Worm (Caenorhabditis elegans) whole organism, L3 larva: ENCODE measurements around the gene C30B5.17.
A peak's percentile ranks its signal among the peaks of the same experiment; 100 is the strongest.

Experiments used
- R02D3.7 ChIP-seq: fragments of 150-350 bp; optimal IDR thresholded peaks from 2 replicates; lab custom pipeline; 2014; ENCODE audit warnings: missing biosample characterization, missing genetic modification characterization
- ZK546.5 ChIP-seq: sonication (generic microtip); optimal IDR thresholded peaks from 2 replicates; lab custom pipeline; 2017; ENCODE audit warnings: missing biosample characterization, missing genetic modification characterization
- aly-2 ChIP-seq: fragments of 150-350 bp; optimal IDR thresholded peaks from 2 replicates; lab custom pipeline; 2014; ENCODE audit warnings: missing biosample characterization, missing genetic modification characterization
- ama-1 ChIP-seq: fragments of 150-350 bp; optimal IDR thresholded peaks from 2 replicates; lab custom pipeline; 2018
- ceh-28 ChIP-seq: fragments of 150-350 bp; optimal IDR thresholded peaks from 2 replicates; lab custom pipeline; 2014; ENCODE audit warnings: missing biosample characterization, missing genetic modification reagents, missing genetic modification characterization
- ceh-82 ChIP-seq: fragments of 150-350 bp; optimal IDR thresholded peaks from 2 replicates; lab custom pipeline; 2014; ENCODE audit warnings: missing biosample characterization, missing genetic modification characterization
- ceh-9 ChIP-seq: sonication (generic microtip); optimal IDR thresholded peaks from 2 replicates; lab custom pipeline; 2018; ENCODE audit warnings: missing biosample characterization, missing genetic modification characterization
- egl-5 ChIP-seq: fragments of 150-350 bp; optimal IDR thresholded peaks from 2 replicates; lab custom pipeline; 2017; ENCODE audit warnings: missing biosample characterization, missing genetic modification reagents, missing genetic modification characterization, inconsistent platforms
- elt-1 ChIP-seq: fragments of 150-350 bp; optimal IDR thresholded peaks from 2 replicates; lab custom pipeline; 2014; ENCODE audit warnings: missing biosample characterization, missing genetic modification characterization
- elt-2 ChIP-seq: sonication (generic microtip); optimal IDR thresholded peaks from 2 replicates; lab custom pipeline; 2016; ENCODE audit warnings: missing genetic modification reagents, mild to moderate bottlenecking, missing genetic modification characterization, missing compliant biosample characterization
- elt-3 ChIP-seq, 3 experiments: fragments of 150-350 bp in 1 of 3; sonication (generic microtip) in 2 of 3; optimal IDR thresholded peaks; 2 replicates in 2 of 3; 4 replicates in 1 of 3; lab custom pipeline; 2014 to 2017; ENCODE audit warnings: missing biosample characterization in 3 of 3, missing genetic modification characterization in 3 of 3
- eor-1 ChIP-seq, 2 experiments: fragments of 150-350 bp; optimal IDR thresholded peaks; 2 replicates each; lab custom pipeline; 2014 to 2018; ENCODE audit warnings: missing biosample characterization in 2 of 2, missing genetic modification characterization in 2 of 2
- fkh-10 ChIP-seq: sonication (generic microtip); optimal IDR thresholded peaks from 2 replicates; lab custom pipeline; 2017; ENCODE audit warnings: missing biosample characterization, missing genetic modification reagents, missing genetic modification characterization
- fkh-2 ChIP-seq: fragments of 150-350 bp; optimal IDR thresholded peaks from 2 replicates; lab custom pipeline; 2014; ENCODE audit warnings: missing biosample characterization, missing genetic modification reagents, missing genetic modification characterization
- fos-1 ChIP-seq: fragments of 150-350 bp; optimal IDR thresholded peaks from 2 replicates; lab custom pipeline; 2014; ENCODE audit warnings: missing biosample characterization, missing genetic modification characterization
- hmg-11 ChIP-seq: sonication (generic microtip); optimal IDR thresholded peaks from 2 replicates; lab custom pipeline; 2016; ENCODE audit warnings: missing genetic modification characterization, missing compliant biosample characterization
- jun-1 ChIP-seq: fragments of 150-350 bp; optimal IDR thresholded peaks from 2 replicates; lab custom pipeline; 2014; ENCODE audit warnings: missing biosample characterization, missing genetic modification reagents, missing genetic modification characterization
- lin-15B ChIP-seq: fragments of 150-350 bp; optimal IDR thresholded peaks from 2 replicates; lab custom pipeline; 2014; ENCODE audit warnings: missing biosample characterization, missing genetic modification characterization
- lin-39 ChIP-seq: fragments of 150-350 bp; optimal IDR thresholded peaks from 2 replicates; lab custom pipeline; 2018; ENCODE audit warnings: missing biosample characterization, missing genetic modification reagents, missing genetic modification characterization
- mdl-1 ChIP-seq: fragments of 150-350 bp; optimal IDR thresholded peaks from 2 replicates; lab custom pipeline; 2014; ENCODE audit warnings: missing biosample characterization, missing genetic modification characterization
- nhr-11 ChIP-seq: fragments of 150-350 bp; optimal IDR thresholded peaks from 2 replicates; lab custom pipeline; 2014; ENCODE audit warnings: missing biosample characterization, missing genetic modification characterization
- nhr-12 ChIP-seq: fragments of 150-350 bp; optimal IDR thresholded peaks from 2 replicates; lab custom pipeline; 2014; ENCODE audit warnings: missing biosample characterization, missing genetic modification characterization
- nhr-237 ChIP-seq: fragments of 150-350 bp; optimal IDR thresholded peaks from 2 replicates; lab custom pipeline; 2014; ENCODE audit warnings: missing biosample characterization, missing genetic modification characterization
- nhr-25 ChIP-seq: sonication (generic microtip); optimal IDR thresholded peaks from 2 replicates; lab custom pipeline; 2017; ENCODE audit warnings: missing biosample characterization, missing genetic modification characterization
- nhr-28 ChIP-seq: fragments of 150-350 bp; optimal IDR thresholded peaks from 2 replicates; lab custom pipeline; 2014; ENCODE audit warnings: missing biosample characterization, missing genetic modification characterization
- nhr-43 ChIP-seq: sonication (generic microtip); optimal IDR thresholded peaks from 2 replicates; lab custom pipeline; 2016; ENCODE audit warnings: mild to moderate bottlenecking, missing genetic modification characterization, missing compliant biosample characterization; ENCODE audit not compliant: poor library complexity, severe bottlenecking
- nhr-76 ChIP-seq: fragments of 150-350 bp; sonication (generic microtip); optimal IDR thresholded peaks from 5 replicates; lab custom pipeline; 2014; ENCODE audit warnings: missing biosample characterization, missing genetic modification characterization
- nhr-77 ChIP-seq: fragments of 150-350 bp; optimal IDR thresholded peaks from 2 replicates; lab custom pipeline; 2014; ENCODE audit warnings: missing biosample characterization, missing genetic modification characterization
- sea-2 ChIP-seq: fragments of 150-350 bp; sonication (generic microtip); optimal IDR thresholded peaks from 4 replicates; lab custom pipeline; 2014; ENCODE audit warnings: missing biosample characterization, missing genetic modification reagents, missing genetic modification characterization
- skn-1 ChIP-seq: fragments of 150-350 bp; optimal IDR thresholded peaks from 2 replicates; lab custom pipeline; 2014; ENCODE audit warnings: missing biosample characterization, missing genetic modification characterization
- ztf-11 ChIP-seq: fragments of 150-350 bp; optimal IDR thresholded peaks from 2 replicates; lab custom pipeline; 2014; ENCODE audit warnings: missing biosample characterization, missing genetic modification characterization
- ztf-4 ChIP-seq: fragments of 150-350 bp; optimal IDR thresholded peaks from 2 replicates; lab custom pipeline; 2014; ENCODE audit warnings: missing biosample characterization, missing genetic modification characterization

The C30B5.17 gene

DNA sequence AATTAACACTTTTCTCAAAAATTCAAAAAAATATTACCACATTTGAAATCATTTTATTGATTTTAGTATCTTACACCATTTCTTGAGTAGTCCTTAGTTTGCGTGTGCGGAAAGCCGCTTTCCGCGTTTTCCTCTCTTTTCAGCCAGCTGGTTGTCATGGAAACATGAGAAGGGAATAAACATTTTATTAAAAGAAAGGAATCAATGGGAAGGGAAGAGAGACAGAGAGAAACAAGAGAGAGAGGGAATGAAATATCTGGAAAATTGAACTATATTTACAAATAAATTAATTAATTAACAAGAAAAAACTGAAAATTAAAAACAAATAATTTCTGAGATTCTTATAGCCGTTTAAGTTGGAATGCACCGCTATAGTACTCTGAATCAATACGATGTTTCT lies 16.5 kb upstream of the C30B5.17 start, which contains the start of gene mks-2:
mks-2 (minus strand) TSS at position 101 of the 400 bp plus-strand sequence.
- TF ChIP-seq fos-1 (tag; lab: Kevin White, UChicago) (no peak), nhr-76 (tag; lab: Kevin White, UChicago) (no peak), ceh-28 (tag; lab: Kevin White, UChicago) (no peak), nhr-11 (no peak), nhr-77 (tag; lab: Kevin White, UChicago) (no peak), mdl-1 (tag; lab: Kevin White, UChicago) (no peak), ztf-11 (no peak), ZK546.5 (tag; lab: Kevin White, UChicago) (no peak), lin-39 (no peak)
- TF ChIP-seq, all 47 proteins: peak for 0

DNA sequence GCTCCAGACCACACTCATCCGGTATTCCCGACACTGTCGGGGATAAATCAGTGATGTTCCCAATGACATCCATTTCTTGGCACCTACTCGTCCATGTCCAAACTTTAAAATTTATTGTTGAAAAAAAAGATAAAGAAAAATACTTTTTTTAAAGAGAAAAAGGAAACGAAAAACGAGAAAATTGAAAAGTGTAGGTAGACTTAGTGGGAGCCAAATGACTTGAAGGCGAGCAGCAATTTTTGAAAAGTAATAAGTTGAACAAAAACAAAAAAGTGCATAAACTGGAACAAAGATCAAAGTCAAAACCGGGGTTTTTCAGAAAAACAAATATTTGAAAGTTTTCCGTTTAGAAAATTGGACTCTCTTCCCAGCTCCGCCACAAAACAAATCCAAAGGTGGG lies 5.3 kb upstream of the C30B5.17 start, which contains the start of gene daf-37:
daf-37 (minus strand) TSS at position 101 of the 400 bp plus-strand sequence.
- TF ChIP-seq elt-2 (no peak), nhr-12 (tag; lab: Kevin White, UChicago) (no peak), elt-1 (no peak), fkh-2 (tag; lab: Kevin White, UChicago) (no peak), nhr-28 (tag; lab: Kevin White, UChicago) (no peak), ceh-9 (tag; lab: Kevin White, UChicago) (no peak), nhr-11 (no peak), ceh-82 (tag; lab: Kevin White, UChicago) (no peak), lin-39 (no peak)

DNA sequence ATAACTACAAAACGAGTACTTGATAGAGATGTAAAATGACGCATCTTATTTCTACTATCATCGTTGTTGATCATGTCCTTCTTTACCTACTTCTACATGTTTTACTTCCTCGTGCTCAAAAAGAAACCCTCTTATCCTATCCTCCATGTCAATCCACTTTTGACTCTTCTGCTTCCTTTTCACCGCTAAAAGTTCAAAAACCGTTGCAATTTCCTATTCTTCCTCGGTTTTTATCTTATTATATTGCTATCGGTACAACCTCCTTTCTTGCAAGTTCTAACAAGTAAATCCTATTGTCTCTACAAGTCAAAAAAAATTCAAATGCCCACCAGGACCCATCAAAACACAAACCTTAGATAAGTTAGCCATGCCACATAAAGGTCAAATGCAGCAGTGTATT lies 4.4 kb upstream of the C30B5.17 start:
- peak; percentile 71 for TF ChIP-seq fkh-10 (GFP tag; lab: Kevin White, UChicago)
- no peak for TF ChIP-seq ztf-4 (tag; lab: Kevin White, UChicago)

DNA sequence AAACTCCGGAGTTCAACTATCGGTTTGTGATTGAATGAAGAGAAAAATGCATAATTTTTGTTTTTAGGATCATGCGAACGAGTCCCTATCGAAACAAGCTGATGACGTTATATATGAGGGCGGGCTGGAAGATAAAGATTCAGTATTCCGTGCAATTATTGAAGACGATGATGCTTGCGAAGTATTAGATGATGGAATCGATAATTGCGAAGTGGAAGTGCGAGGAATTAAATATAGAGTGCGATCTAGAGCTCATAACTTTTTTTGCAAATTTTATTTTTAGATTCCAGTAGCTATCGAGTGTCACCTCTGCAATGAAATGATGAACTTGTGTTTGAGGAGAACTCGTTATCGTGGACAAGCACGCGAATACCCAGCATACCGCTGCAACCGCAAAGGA lies 3.8 kb downstream of the C30B5.17 start:
- TF ChIP-seq ceh-9 (tag; lab: Kevin White, UChicago) = no peak
- TF ChIP-seq, all 47 proteins: peak for 0

DNA sequence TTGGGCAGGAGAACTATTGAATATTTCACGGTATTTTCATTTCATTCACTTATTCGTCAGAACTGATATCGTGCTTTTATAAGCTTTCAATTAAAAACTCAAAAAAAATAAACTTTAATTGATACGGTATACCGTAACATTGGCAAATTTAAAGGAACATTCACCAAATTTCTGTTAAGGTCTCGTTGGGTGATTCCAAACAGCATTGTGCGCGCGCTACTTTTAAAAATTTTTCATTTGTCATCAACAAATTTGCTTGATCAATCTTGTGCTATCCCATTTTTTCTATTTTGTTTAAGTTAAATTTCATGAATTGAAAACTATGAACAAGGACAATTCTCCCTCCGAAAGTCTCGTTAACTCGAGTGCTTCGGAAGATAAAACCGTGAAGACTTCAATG lies 4.3 kb downstream of the C30B5.17 start, which contains the start of gene szy-4:
szy-4 (plus strand) TSS at position 229 of the 400 bp plus-strand sequence.
- TF ChIP-seq fkh-2 (tag; lab: Kevin White, UChicago) = no peak
- TF ChIP-seq nhr-76 (tag; lab: Kevin White, UChicago) = no peak
- TF ChIP-seq egl-5 (tag; lab: Kevin White, UChicago) = no peak
- no peak for TF ChIP-seq ceh-9 (tag; lab: Kevin White, UChicago)
- TF ChIP-seq R02D3.7 = no peak
- TF ChIP-seq elt-3 (tag; optimal IDR thresholded peaks at IDR 0.05; lab: Kevin White, UChicago) = no peak
- TF ChIP-seq aly-2 = no peak
- TF ChIP-seq mdl-1 (tag; lab: Kevin White, UChicago) = no peak
- no peak for TF ChIP-seq jun-1 (tag; lab: Kevin White, UChicago)
- TF ChIP-seq lin-39 = no peak
- no peak for TF ChIP-seq elt-1
- no peak for TF ChIP-seq skn-1 (tag; lab: Kevin White, UChicago)
- no peak for TF ChIP-seq eor-1 (tag; optimal IDR thresholded peaks at IDR 0.05; lab: Kevin White, UChicago)
- no peak for TF ChIP-seq fkh-10 (GFP tag; lab: Kevin White, UChicago)
- no peak for TF ChIP-seq nhr-237
- no peak for TF ChIP-seq ama-1 (lab: Kevin White, UChicago)

DNA sequence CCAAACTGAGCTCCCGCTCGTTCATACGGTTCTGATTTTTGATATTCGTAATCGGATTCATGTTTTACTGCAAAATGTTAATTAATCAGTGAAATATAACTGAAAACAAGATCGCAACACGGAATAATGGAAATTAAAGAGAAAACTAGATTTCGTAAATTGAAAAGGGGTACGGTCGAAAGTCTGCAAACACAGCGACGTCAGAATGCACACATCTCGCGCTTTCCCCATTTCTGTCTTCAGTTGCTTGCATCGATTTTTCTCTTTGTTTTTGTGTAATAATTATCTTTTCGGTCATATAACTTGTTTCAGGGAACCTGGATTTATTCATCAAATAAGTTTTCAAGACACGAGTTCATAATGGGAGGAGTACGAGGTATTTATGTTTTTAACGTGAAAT lies 5.9 kb downstream of the C30B5.17 start, which contains the start of the genes rbmx-2 and C30B5.2:
rbmx-2 (minus strand) TSS at position 74 of the 400 bp plus-strand sequence.
C30B5.2 (plus strand) TSS at position 306 of the 400 bp plus-strand sequence.
- TF ChIP-seq elt-3 (tag; optimal IDR thresholded peaks at IDR 0.05; lab: Kevin White, UChicago) (no peak), hmg-11 (tag; lab: Kevin White, UChicago) (peak; percentile 79), ceh-28 (tag; lab: Kevin White, UChicago) (no peak), ceh-82 (tag; lab: Kevin White, UChicago) (no peak), nhr-43 (tag; lab: Kevin White, UChicago) (peak; percentile 8), lin-15B (tag; lab: Kevin White, UChicago) (peak; percentile 16), lin-39 (peak; percentile 44), nhr-11 (no peak), nhr-25 (peak; percentile 28), sea-2 (GFP tag; lab: Kevin White, UChicago) (peak; percentile 15), egl-5 (tag; lab: Kevin White, UChicago) (no peak)
- TF ChIP-seq, all 47 proteins: peak for 6
